Fruit fly (Drosophila melanogaster): Measurements from ENCODE around the gene Pyroxd1.

The Pyroxd1 gene

dm6 chr2L:20051172-20051893 lies 39.9 kb upstream of the Pyroxd1 start (continued):
- no peak for TF ChIP-seq crc (GFP tag; optimal IDR thresholded peaks at IDR 0.05)
- no peak for TF ChIP-seq Doc3 (GFP tag; IDR thresholded peaks at IDR 0.05; ENCODE audit: partially characterized antibody)
- no peak for TF ChIP-seq tll (GFP tag; optimal IDR thresholded peaks at IDR 0.05)
- TF ChIP-seq CG11560 (tag; IDR thresholded peaks at IDR 0.05): no peak
- no peak for TF ChIP-seq Ravus (GFP tag; IDR thresholded peaks at IDR 0.05)
- TF ChIP-seq lab (GFP tag; optimal IDR thresholded peaks at IDR 0.05): peak; percentile 59
- no peak for TF ChIP-seq CG3995 (GFP tag; optimal IDR thresholded peaks at IDR 0.05)
- TF ChIP-seq CG5180 (GFP tag; optimal IDR thresholded peaks at IDR 0.05): no peak
- no peak for TF ChIP-seq CG12071 (GFP tag; optimal IDR thresholded peaks at IDR 0.05)
- TF ChIP-seq CG12744 (GFP tag; optimal IDR thresholded peaks at IDR 0.05): no peak
- TF ChIP-seq gce (GFP tag; IDR thresholded peaks at IDR 0.05): no peak
- TF ChIP-seq CG7357 (GFP tag; IDR thresholded peaks at IDR 0.05): 0 out of 3 replicates have a peak, but pooled peaks have one; percentile 8
- TF ChIP-seq ro (GFP tag; IDR thresholded peaks at IDR 0.05): no peak
- peak; percentile 33 for TF ChIP-seq sens (GFP tag)
- no peak for TF ChIP-seq mirr (GFP tag; optimal IDR thresholded peaks at IDR 0.05)
- TF ChIP-seq MBD-R2 (GFP tag; IDR thresholded peaks at IDR 0.05): no peak

- TF ChIP-seq cg (GFP tag; optimal IDR thresholded peaks at IDR 0.05) (peak; percentile 13), sens (GFP tag) (no peak), CG4424 (GFP tag; optimal IDR thresholded peaks at IDR 0.05) (peak; percentile 7), Ets65A (GFP tag) (peak; percentile 42), pnt (GFP tag; optimal IDR thresholded peaks at IDR 0.05) (no peak), row (GFP tag; IDR thresholded peaks at IDR 0.05) (peak; percentile 5; the same call in 1 of the 3 replicates)
These were observed 33.8 kb upstream of the Pyroxd1 start for dm6 chr2L:20057391-20057790.

dm6 chr2L:20061018-20061657 lies 30.1 kb upstream of the Pyroxd1 start, which contains the start of the genes barr and lok:
TSS of gene barr (minus strand) at chr2L:20061370.
TSS of gene lok (plus strand) at chr2L:20061422.
- TF ChIP-seq CG4820 (GFP tag; optimal IDR thresholded peaks at IDR 0.05) (peak; percentile 52), emc (GFP tag; optimal IDR thresholded peaks at IDR 0.05) (no peak), sob (GFP tag; IDR thresholded peaks at IDR 0.05) (peak; percentile 38; the same call in 1 of the 2 replicates), Camta (GFP tag; optimal IDR thresholded peaks at IDR 0.05) (peak; percentile 55), cad (GFP tag; optimal IDR thresholded peaks at IDR 0.05) (no peak), NFAT (GFP tag; IDR thresholded peaks at IDR 0.05) (peak; percentile 33; the same call in 1 of the 2 replicates), sc (optimal IDR thresholded peaks at IDR 0.05) (no peak), sc (GFP tag; optimal IDR thresholded peaks at IDR 0.05) (peak; percentile 23), CG2199 (GFP tag; IDR thresholded peaks at IDR 0.05) (no peak), CG3995 (GFP tag; optimal IDR thresholded peaks at IDR 0.05) (peak; percentile 93), CG17612 (GFP tag; IDR thresholded peaks at IDR 0.05) (no peak), Atf-2 (GFP tag; optimal IDR thresholded peaks at IDR 0.05) (peak; percentile 62), gcm2 (GFP tag; optimal IDR thresholded peaks at IDR 0.05) (no peak), sim (GFP tag; IDR thresholded peaks at IDR 0.05) (no peak), CoRest (tag; optimal IDR thresholded peaks at IDR 0.05) (peak; percentile 83), Antp (GFP tag; optimal IDR thresholded peaks at IDR 0.05) (peak; percentile 44), pzg (GFP tag; optimal IDR thresholded peaks at IDR 0.05) (peak; percentile 19), CG11093 (GFP tag; IDR thresholded peaks at IDR 0.05) (peak; percentile 54; the same call in 2 of the 3 replicates), cg (GFP tag; optimal IDR thresholded peaks at IDR 0.05) (peak; percentile 65), Hmx (GFP tag; optimal IDR thresholded peaks at IDR 0.05) (peak; percentile 16), Meics (GFP tag; optimal IDR thresholded peaks at IDR 0.05) (peak; percentile 42), HLH4C (GFP tag; IDR thresholded peaks at IDR 0.05; ENCODE audit: partially characterized antibody) (no peak), CG11504 (tag; optimal IDR thresholded peaks at IDR 0.05) (peak; percentile 68), knrl (GFP tag; IDR thresholded peaks at IDR 0.05; ENCODE audit: partially characterized antibody) (no peak), CG9817 (tag; optimal IDR thresholded peaks at IDR 0.05) (peak; percentile 65), CG34422 (GFP tag; IDR thresholded peaks at IDR 0.05) (no peak; the same call in 2 of the 3 replicates), ewg (GFP tag; optimal IDR thresholded peaks at IDR 0.05) (peak; percentile 53), dmrt99B (tag; optimal IDR thresholded peaks at IDR 0.05) (no peak)
